Fruit fly (Drosophila melanogaster): Measurements from ENCODE around the gene CG33654.

CG33654 gene

dm6 chr3R:9577382-9578137, 5.5 kb downstream of the CG33654 start, which contains the start of the genes Kap-alpha3 and Son:
TSS of gene Kap-alpha3 (minus strand) at chr3R:9577733.
TSS of gene Son (plus strand) at chr3R:9578042.
- TF ChIP-seq CG10348 (GFP tag; IDR thresholded peaks at IDR 0.05): no peak
- TF ChIP-seq CG34367 (tag; optimal IDR thresholded peaks at IDR 0.05): peak; percentile 74
- TF ChIP-seq CG32121 (GFP tag; IDR thresholded peaks at IDR 0.05): peak; percentile 79
- TF ChIP-seq CG4496 (GFP tag; IDR thresholded peaks at IDR 0.05): peak; percentile 89
- TF ChIP-seq gl (tag; optimal IDR thresholded peaks at IDR 0.05): peak; percentile 57
- TF ChIP-seq fd96Ca (GFP tag; IDR thresholded peaks at IDR 0.05): peak; percentile 73; the same call in 2 of the 3 replicates
- TF ChIP-seq CG8301 (tag; optimal IDR thresholded peaks at IDR 0.05): peak; percentile 77
- no peak for TF ChIP-seq CG14655 (GFP tag; optimal IDR thresholded peaks at IDR 0.05)
- TF ChIP-seq Pif1A (GFP tag; optimal IDR thresholded peaks at IDR 0.05): peak; percentile 83
- peak; percentile 36 for TF ChIP-seq CG17806 (tag; optimal IDR thresholded peaks at IDR 0.05)
- TF ChIP-seq Ets98B (GFP tag; IDR thresholded peaks at IDR 0.05): peak; percentile 73
- peak; percentile 75 for TF ChIP-seq Pif1B (GFP tag; optimal IDR thresholded peaks at IDR 0.05)
- no peak for TF ChIP-seq CG13204 (GFP tag; optimal IDR thresholded peaks at IDR 0.05)
- TF ChIP-seq CG9948 (tag; optimal IDR thresholded peaks at IDR 0.05): peak; percentile 59
- peak; percentile 52 for TF ChIP-seq rn (GFP tag; IDR thresholded peaks at IDR 0.05)
- TF ChIP-seq CG12605 (GFP tag; IDR thresholded peaks at IDR 0.05): no peak
- peak; percentile 72 for TF ChIP-seq CG8159 (tag; optimal IDR thresholded peaks at IDR 0.05)
- peak; percentile 91 for TF ChIP-seq Snoo (tag; optimal IDR thresholded peaks at IDR 0.05)
- no peak for TF ChIP-seq EcR (GFP tag; optimal IDR thresholded peaks at IDR 0.05)
- no peak for TF ChIP-seq D1 (tag; optimal IDR thresholded peaks at IDR 0.05)
- peak; percentile 79 for TF ChIP-seq CG15710 (tag; optimal IDR thresholded peaks at IDR 0.05)

dm6 chr3R:9573812-9574587, 9.0 kb downstream of the CG33654 start, which contains the start of gene CG9399:
TSS of gene CG9399 (minus strand) at chr3R:9574211.
- TF ChIP-seq gl (tag; optimal IDR thresholded peaks at IDR 0.05) (peak; percentile 90), rn (GFP tag; IDR thresholded peaks at IDR 0.05) (peak; percentile 97), CG4496 (GFP tag; IDR thresholded peaks at IDR 0.05) (peak; percentile 99), fd96Ca (GFP tag; IDR thresholded peaks at IDR 0.05) (peak; percentile 98), Snoo (tag; optimal IDR thresholded peaks at IDR 0.05) (peak; percentile 96), CG13204 (GFP tag; optimal IDR thresholded peaks at IDR 0.05) (peak; percentile 82), Pif1B (GFP tag; optimal IDR thresholded peaks at IDR 0.05) (peak; percentile 96), CG15710 (tag; optimal IDR thresholded peaks at IDR 0.05) (peak; percentile 97), D1 (tag; optimal IDR thresholded peaks at IDR 0.05) (peak; percentile 76), CG32121 (GFP tag; IDR thresholded peaks at IDR 0.05) (peak; percentile 98), EcR (GFP tag; optimal IDR thresholded peaks at IDR 0.05) (peak; percentile 67), CG14655 (GFP tag; optimal IDR thresholded peaks at IDR 0.05) (peak; percentile 98), CG10348 (GFP tag; IDR thresholded peaks at IDR 0.05) (peak; percentile 92), Ets98B (GFP tag; IDR thresholded peaks at IDR 0.05) (peak; percentile 99), CG8301 (tag; optimal IDR thresholded peaks at IDR 0.05) (peak; percentile 99), CG8159 (tag; optimal IDR thresholded peaks at IDR 0.05) (peak; percentile 95), CG12605 (GFP tag; IDR thresholded peaks at IDR 0.05) (peak; percentile 97), CG9948 (tag; optimal IDR thresholded peaks at IDR 0.05) (peak; percentile 96), Pif1A (GFP tag; optimal IDR thresholded peaks at IDR 0.05) (peak; percentile 96), CG34367 (tag; optimal IDR thresholded peaks at IDR 0.05) (peak; percentile 95), CG17806 (tag; optimal IDR thresholded peaks at IDR 0.05) (peak; percentile 97)

dm6 chr3R:9572929-9573811, 9.9 kb downstream of the CG33654 start:
- TF ChIP-seq CG9948 (tag; optimal IDR thresholded peaks at IDR 0.05) (no peak), CG8159 (tag; optimal IDR thresholded peaks at IDR 0.05) (no peak), CG12605 (GFP tag; IDR thresholded peaks at IDR 0.05) (no peak; the same call in 1 of the 2 replicates), D1 (tag; optimal IDR thresholded peaks at IDR 0.05) (no peak), Pif1A (GFP tag; optimal IDR thresholded peaks at IDR 0.05) (no peak), Pif1B (GFP tag; optimal IDR thresholded peaks at IDR 0.05) (no peak), CG34367 (tag; optimal IDR thresholded peaks at IDR 0.05) (no peak)

dm6 chr3R:9571523-9571922, 11.5 kb downstream of the CG33654 start, which contains the start of gene CG9396:
TSS of gene CG9396 (minus strand) at chr3R:9571623.
- TF ChIP-seq CG12605 (GFP tag; IDR thresholded peaks at IDR 0.05): no peak
- TF ChIP-seq CG8301 (tag; optimal IDR thresholded peaks at IDR 0.05): no peak
- no peak for TF ChIP-seq fd96Ca (GFP tag; IDR thresholded peaks at IDR 0.05)
- TF ChIP-seq CG9948 (tag; optimal IDR thresholded peaks at IDR 0.05): no peak
- TF ChIP-seq D1 (tag; optimal IDR thresholded peaks at IDR 0.05): no peak
- TF ChIP-seq gl (tag; optimal IDR thresholded peaks at IDR 0.05): no peak
- TF ChIP-seq CG8159 (tag; optimal IDR thresholded peaks at IDR 0.05): no peak
- TF ChIP-seq CG17806 (tag; optimal IDR thresholded peaks at IDR 0.05): no peak
- TF ChIP-seq CG4496 (GFP tag; IDR thresholded peaks at IDR 0.05): no peak
- no peak for TF ChIP-seq EcR (GFP tag; optimal IDR thresholded peaks at IDR 0.05)

Data from whole organism, pupa.